Worm (Caenorhabditis elegans) whole organism, L4/young adult: ENCODE data around the gene C47E12.3.

Source experiments
- W03F9.2 ChIP-seq: fragments of 150-350 bp; optimal IDR thresholded peaks from 2 replicates; lab custom pipeline; 2014; ENCODE audit warnings: missing biosample characterization, missing genetic modification characterization
- dao-5 ChIP-seq: sonication (generic microtip); optimal IDR thresholded peaks from 2 replicates; lab custom pipeline; 2016; ENCODE audit warnings: missing genotype, missing genetic modification characterization, moderate library complexity, missing compliant biosample characterization
- him-1 ChIP-seq: sonication (generic microtip); optimal IDR thresholded peaks from 2 replicates; lab custom pipeline; 2016; ENCODE audit warnings: missing genotype, missing genetic modification reagents, missing genetic modification characterization, missing compliant biosample characterization

DNA sequence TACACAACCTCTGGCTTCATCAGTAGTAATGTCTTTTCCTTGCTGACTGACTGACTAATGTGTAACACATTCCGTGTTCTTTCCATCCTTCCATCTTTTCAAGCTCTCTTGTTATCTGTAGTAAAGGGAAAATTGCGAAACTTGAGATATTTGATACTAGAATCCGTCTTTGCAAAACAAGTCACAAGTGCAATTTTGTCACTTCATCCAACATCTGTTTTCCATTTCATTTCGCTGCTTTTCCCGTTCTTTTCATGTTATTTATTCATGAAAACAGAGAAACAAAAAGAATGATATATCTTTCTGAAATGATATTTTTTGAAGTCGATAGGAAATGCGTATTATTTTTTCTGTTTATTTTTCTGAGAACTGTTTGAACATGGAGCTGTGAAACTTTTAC is 44.4 kb upstream of the C47E12.3 start:
- no peak for TF ChIP-seq him-1 (tag; lab: Kevin White, UChicago)
- TF ChIP-seq W03F9.2: no peak
- no peak for TF ChIP-seq dao-5 (tag; lab: Kevin White, UChicago)
